Comparison of ENCODE assay signal across 4 worm cellular contexts in genomic region chrII:1320412-1320811, ce11.
TF ChIP-seq lines count a peak whose summit lies in the region.

No protein-coding gene starts in this region.

TF ChIP-seq in whole organism, L2 larva, 48 proteins besides CTCF, POLR2A, EP300 and RAD21 (continues in another document):
- TF ChIP-seq ceh-16 (tag; optimal IDR thresholded peaks at IDR 0.05; lab: Kevin White, UChicago): peak; percentile 89
- TF ChIP-seq fos-1 (tag; optimal IDR thresholded peaks at IDR 0.05; lab: Kevin White, UChicago): peak; percentile 72
- peak; percentile 46 for TF ChIP-seq unc-62 (GFP tag; optimal IDR thresholded peaks at IDR 0.05; lab: Kevin White, UChicago)
- TF ChIP-seq nhr-23 (tag; optimal IDR thresholded peaks at IDR 0.05; lab: Kevin White, UChicago): no peak
- peak; percentile 92 for TF ChIP-seq sem-4 (tag; optimal IDR thresholded peaks at IDR 0.05; lab: Kevin White, UChicago)
- peak; percentile 92 for TF ChIP-seq nhr-129 (tag; optimal IDR thresholded peaks at IDR 0.05; lab: Kevin White, UChicago)
- peak; percentile 98 for TF ChIP-seq nhr-25 (tag; optimal IDR thresholded peaks at IDR 0.05; lab: Kevin White, UChicago)
- TF ChIP-seq sma-3 (GFP tag; optimal IDR thresholded peaks at IDR 0.05; lab: Kevin White, UChicago): peak; percentile 98
- peak; percentile 86 for TF ChIP-seq blmp-1 (tag; optimal IDR thresholded peaks at IDR 0.05; lab: Kevin White, UChicago; ENCODE audit: insufficient read depth)
- no peak for TF ChIP-seq nhr-11 (tag; optimal IDR thresholded peaks at IDR 0.05; lab: Kevin White, UChicago)
- peak; percentile 89 for TF ChIP-seq nhr-6 (tag; optimal IDR thresholded peaks at IDR 0.05; lab: Kevin White, UChicago)
- TF ChIP-seq lsy-2 (tag; optimal IDR thresholded peaks at IDR 0.05; lab: Kevin White, UChicago): peak; percentile 91 to 97
- peak; percentile 78 for TF ChIP-seq ztf-4 (tag; optimal IDR thresholded peaks at IDR 0.05; lab: Kevin White, UChicago)
- TF ChIP-seq sma-9 (GFP tag; optimal IDR thresholded peaks at IDR 0.05; lab: Kevin White, UChicago): peak; percentile 95
- TF ChIP-seq sma-9 (tag; optimal IDR thresholded peaks at IDR 0.05; lab: Kevin White, UChicago): no peak
- peak; percentile 73 for TF ChIP-seq skn-1 (tag; optimal IDR thresholded peaks at IDR 0.05; lab: Kevin White, UChicago)
- TF ChIP-seq ztf-1 (GFP tag; conservative IDR thresholded peaks at IDR 0.05; lab: Robert Waterston, UW): no peak
- TF ChIP-seq nhr-12 (tag; optimal IDR thresholded peaks at IDR 0.05; lab: Kevin White, UChicago): peak; percentile 5
- TF ChIP-seq nhr-77 (tag; optimal IDR thresholded peaks at IDR 0.05; lab: Kevin White, UChicago): peak; percentile 70
- peak; percentile 98 for TF ChIP-seq unc-55 (GFP tag; optimal IDR thresholded peaks at IDR 0.05; lab: Kevin White, UChicago)
- peak; percentile 81 for TF ChIP-seq nhr-10 (tag; optimal IDR thresholded peaks at IDR 0.05; lab: Kevin White, UChicago)
- no peak for TF ChIP-seq alr-1 (tag; optimal IDR thresholded peaks at IDR 0.05; lab: Kevin White, UChicago)
- peak; percentile 95 for TF ChIP-seq nhr-21 (tag; optimal IDR thresholded peaks at IDR 0.05; lab: Kevin White, UChicago)

TF ChIP-seq in whole organism, L4 larva, 104 proteins besides CTCF, POLR2A, EP300 and RAD21 (continues in another document):
- TF ChIP-seq nhr-42 (GFP tag; IDR thresholded peaks at IDR 0.05; lab: Robert Waterston, UW): peak; percentile 94
- TF ChIP-seq ztf-11 (tag; optimal IDR thresholded peaks at IDR 0.05; lab: Kevin White, UChicago): no peak
- TF ChIP-seq zfp-3 (GFP tag; conservative IDR thresholded peaks at IDR 0.05; lab: Robert Waterston, UW): peak; percentile 96
- peak; percentile 99 for TF ChIP-seq dpl-1 (GFP tag; optimal IDR thresholded peaks at IDR 0.05; lab: Kevin White, UChicago)
- peak; percentile 61 for TF ChIP-seq F10B5.3 (tag; optimal IDR thresholded peaks at IDR 0.05; lab: Kevin White, UChicago)
- TF ChIP-seq nhr-77 (tag; optimal IDR thresholded peaks at IDR 0.05; lab: Kevin White, UChicago): peak; percentile 97
- TF ChIP-seq nhr-25 (tag; optimal IDR thresholded peaks at IDR 0.05; lab: Kevin White, UChicago; ENCODE audit: borderline replicate concordance, insufficient read depth): peak; percentile 93
- TF ChIP-seq fkh-10 (GFP tag; optimal IDR thresholded peaks at IDR 0.05; lab: Kevin White, UChicago): peak; percentile 78
- TF ChIP-seq egl-27 (tag; optimal IDR thresholded peaks at IDR 0.05; lab: Kevin White, UChicago): no peak
- peak; percentile 88 for TF ChIP-seq hlh-30 (tag; optimal IDR thresholded peaks at IDR 0.05; lab: Kevin White, UChicago; ENCODE audit: insufficient read depth)
- TF ChIP-seq zip-2 (tag; optimal IDR thresholded peaks at IDR 0.05; lab: Kevin White, UChicago): peak; percentile 77
- TF ChIP-seq aha-1 (tag; lab: Kevin White, UChicago): peak; percentile 99
- TF ChIP-seq php-3 (GFP tag; IDR thresholded peaks at IDR 0.05; lab: Robert Waterston, UW): peak; percentile 92
- peak; percentile 50; the same call in 1 of the 2 replicates for TF ChIP-seq dmd-8 (GFP tag; IDR thresholded peaks at IDR 0.05; lab: Robert Waterston, UW)
- TF ChIP-seq mxl-3 (GFP tag; optimal IDR thresholded peaks at IDR 0.05; lab: Kevin White, UChicago): peak; percentile 86
- peak; percentile 95 for TF ChIP-seq pha-4 (GFP tag; IDR thresholded peaks at IDR 0.05; lab: Robert Waterston, UW)
- peak; percentile 7 for TF ChIP-seq pha-4 (tag; optimal IDR thresholded peaks at IDR 0.05; lab: Kevin White, UChicago)
- TF ChIP-seq dmd-6 (GFP tag; IDR thresholded peaks at IDR 0.05; lab: Robert Waterston, UW): peak; percentile 95
- peak; percentile 91 for TF ChIP-seq mdt-29 (GFP tag; IDR thresholded peaks at IDR 0.05; lab: Robert Waterston, UW)
- peak in 1 of 2 experiments; percentile 97 for TF ChIP-seq unc-62 (GFP tag; optimal IDR thresholded peaks at IDR 0.05 in 1 of 2; lab: Kevin White, UChicago)
- TF ChIP-seq unc-62 (tag; optimal IDR thresholded peaks at IDR 0.05; lab: Kevin White, UChicago): no peak
- TF ChIP-seq mdl-1 (tag; optimal IDR thresholded peaks at IDR 0.05; lab: Kevin White, UChicago): peak; percentile 19 to 67

TF ChIP-seq in whole organism, late embryonic, 69 proteins besides CTCF, POLR2A, EP300 and RAD21 (continues in another document):
- TF ChIP-seq ceh-30 (tag; optimal IDR thresholded peaks at IDR 0.05; lab: Kevin White, UChicago): peak; percentile 81
- TF ChIP-seq ceh-19 (GFP tag; optimal IDR thresholded peaks at IDR 0.05; lab: Kevin White, UChicago): peak; percentile 78
- no peak for TF ChIP-seq ceh-24 (tag; optimal IDR thresholded peaks at IDR 0.05; lab: Kevin White, UChicago)
- peak; percentile 74 for TF ChIP-seq pax-1 (tag; optimal IDR thresholded peaks at IDR 0.05; lab: Kevin White, UChicago)
- no peak for TF ChIP-seq pqm-1 (tag; optimal IDR thresholded peaks at IDR 0.05; lab: Kevin White, UChicago)
- no peak for TF ChIP-seq ahr-1 (tag; optimal IDR thresholded peaks at IDR 0.05; lab: Kevin White, UChicago)
- no peak for TF ChIP-seq hlh-13 (GFP tag; optimal IDR thresholded peaks at IDR 0.05; lab: Kevin White, UChicago)
- peak; percentile 24 for TF ChIP-seq K09A11.1 (tag; optimal IDR thresholded peaks at IDR 0.05; lab: Kevin White, UChicago; ENCODE audit: insufficient read depth)
- peak; percentile 15 for TF ChIP-seq odd-2 (tag; optimal IDR thresholded peaks at IDR 0.05; lab: Kevin White, UChicago)
- peak; percentile 72 for TF ChIP-seq unc-42 (tag; optimal IDR thresholded peaks at IDR 0.05; lab: Kevin White, UChicago)
- no peak for TF ChIP-seq unc-3 (GFP tag; conservative IDR thresholded peaks at IDR 0.05; lab: Robert Waterston, UW)
- TF ChIP-seq unc-3 (tag; optimal IDR thresholded peaks at IDR 0.05; lab: Kevin White, UChicago): no peak
- peak; percentile 11 for TF ChIP-seq C08G9.2 (tag; optimal IDR thresholded peaks at IDR 0.05; lab: Kevin White, UChicago)
- TF ChIP-seq F13H6.1 (tag; optimal IDR thresholded peaks at IDR 0.05; lab: Kevin White, UChicago): peak; percentile 78
- peak; percentile 81 for TF ChIP-seq unc-86 (tag; optimal IDR thresholded peaks at IDR 0.05; lab: Kevin White, UChicago)
- peak; percentile 61 for TF ChIP-seq ama-1 (optimal IDR thresholded peaks at IDR 0.05; lab: Kevin White, UChicago)
- TF ChIP-seq Y22D7AL.16 (tag; optimal IDR thresholded peaks at IDR 0.05; lab: Kevin White, UChicago): peak; percentile 45
- TF ChIP-seq pag-3 (tag; optimal IDR thresholded peaks at IDR 0.05; lab: Kevin White, UChicago; ENCODE audit: borderline replicate concordance): no peak
- peak; percentile 60 for TF ChIP-seq elt-2 (tag; optimal IDR thresholded peaks at IDR 0.05; lab: Kevin White, UChicago)
- TF ChIP-seq hlh-30 (tag; optimal IDR thresholded peaks at IDR 0.05; lab: Kevin White, UChicago; ENCODE audit: insufficient read depth): no peak
- peak; percentile 89 for TF ChIP-seq ceh-31 (tag; optimal IDR thresholded peaks at IDR 0.05; lab: Kevin White, UChicago)
- TF ChIP-seq dve-1 (tag; optimal IDR thresholded peaks at IDR 0.05; lab: Kevin White, UChicago): peak; percentile 90
- no peak for TF ChIP-seq dmd-4 (tag; optimal IDR thresholded peaks at IDR 0.05; lab: Kevin White, UChicago; ENCODE audit: borderline replicate concordance)
- TF ChIP-seq ceh-48 (tag; optimal IDR thresholded peaks at IDR 0.05; lab: Kevin White, UChicago): peak; percentile 58
- no peak for TF ChIP-seq mec-3 (tag; optimal IDR thresholded peaks at IDR 0.05; lab: Kevin White, UChicago; ENCODE audit: borderline replicate concordance)

TF ChIP-seq in whole organism, mixed stage, embryonic, 35 proteins besides CTCF, POLR2A, EP300 and RAD21 (continues in another document):
- TF ChIP-seq mls-2 (tag; optimal IDR thresholded peaks at IDR 0.05; lab: Kevin White, UChicago) (peak; percentile 88), lsy-2 (tag; optimal IDR thresholded peaks at IDR 0.05; lab: Kevin White, UChicago) (peak; percentile 90), cnd-1 (tag; optimal IDR thresholded peaks at IDR 0.05; lab: Kevin White, UChicago) (peak; percentile 72), nhr-12 (tag; optimal IDR thresholded peaks at IDR 0.05; lab: Kevin White, UChicago) (peak; percentile 16), lin-32 (GFP tag; optimal IDR thresholded peaks at IDR 0.05; lab: Kevin White, UChicago) (peak; percentile 0), blmp-1 (tag; optimal IDR thresholded peaks at IDR 0.05; lab: Kevin White, UChicago) (peak; percentile 40), ceh-83 (GFP tag; optimal IDR thresholded peaks at IDR 0.05; lab: Kevin White, UChicago) (peak; percentile 69), zip-8 (tag; optimal IDR thresholded peaks at IDR 0.05; lab: Kevin White, UChicago) (no peak), tbx-8 (GFP tag; optimal IDR thresholded peaks at IDR 0.05; lab: Kevin White, UChicago) (peak; percentile 66), mab-5 (tag; optimal IDR thresholded peaks at IDR 0.05; lab: Kevin White, UChicago) (no peak), ceh-43 (GFP tag; optimal IDR thresholded peaks at IDR 0.05; lab: Kevin White, UChicago) (peak; percentile 81), bed-3 (GFP tag; optimal IDR thresholded peaks at IDR 0.05; lab: Kevin White, UChicago) (peak; percentile 22), elt-1 (tag; optimal IDR thresholded peaks at IDR 0.05; lab: Kevin White, UChicago; ENCODE audit: borderline replicate concordance, insufficient read depth) (peak; percentile 7), elt-3 (tag; optimal IDR thresholded peaks at IDR 0.05; lab: Kevin White, UChicago) (no peak), pha-4 (tag; optimal IDR thresholded peaks at IDR 0.05; lab: Kevin White, UChicago) (peak; percentile 87), sptf-1 (tag; optimal IDR thresholded peaks at IDR 0.05; lab: Kevin White, UChicago) (peak; percentile 91), nhr-28 (tag; optimal IDR thresholded peaks at IDR 0.05; lab: Kevin White, UChicago) (no peak), nhr-76 (tag; optimal IDR thresholded peaks at IDR 0.05; lab: Kevin White, UChicago) (no peak), ces-1 (GFP tag; optimal IDR thresholded peaks at IDR 0.05; lab: Kevin White, UChicago) (peak; percentile 45), drap-1 (GFP tag; optimal IDR thresholded peaks at IDR 0.05; lab: Kevin White, UChicago) (peak; percentile 78), flh-1 (GFP tag; optimal IDR thresholded peaks at IDR 0.05; lab: Kevin White, UChicago) (no peak), sem-2 (GFP tag; optimal IDR thresholded peaks at IDR 0.05; lab: Kevin White, UChicago) (peak; percentile 50), ztf-11 (tag; optimal IDR thresholded peaks at IDR 0.05; lab: Kevin White, UChicago) (peak; percentile 48), snpc-4 (tag; optimal IDR thresholded peaks at IDR 0.05; lab: Kevin White, UChicago) (no peak), ceh-39 (tag; optimal IDR thresholded peaks at IDR 0.05; lab: Kevin White, UChicago) (peak; percentile 88), unc-39 (tag; optimal IDR thresholded peaks at IDR 0.05; lab: Kevin White, UChicago) (no peak), unc-120 (tag; optimal IDR thresholded peaks at IDR 0.05; lab: Kevin White, UChicago; ENCODE audit: poor library complexity, severe bottlenecking) (peak; percentile 74), hlh-1 (tag; optimal IDR thresholded peaks at IDR 0.05; lab: Kevin White, UChicago) (peak; percentile 75), M03D4.4 (tag; optimal IDR thresholded peaks at IDR 0.05; lab: Kevin White, UChicago) (peak; percentile 84), mep-1 (tag; optimal IDR thresholded peaks at IDR 0.05; lab: Kevin White, UChicago) (peak; percentile 96)
